Worm (Caenorhabditis elegans) whole organism, early embryonic: Measurements from ENCODE around the gene tat-3.

Experiments
- B0310.2 ChIP-seq: sonication (generic microtip); optimal IDR thresholded peaks from 2 replicates; lab custom pipeline; 2016; ENCODE audit warnings: mild to moderate bottlenecking, missing genetic modification characterization, missing compliant biosample characterization
- F13C5.2 ChIP-seq: sonication (generic microtip); optimal IDR thresholded peaks from 2 replicates; lab custom pipeline; 2017; ENCODE audit warnings: mild to moderate bottlenecking, missing genetic modification characterization, inconsistent platforms, missing compliant biosample characterization
- aly-1 ChIP-seq: sonication (generic microtip); optimal IDR thresholded peaks from 2 replicates; lab custom pipeline; 2016; ENCODE audit warnings: missing genetic modification characterization, missing compliant biosample characterization
- ama-1 ChIP-seq: fragments of 150-350 bp; optimal IDR thresholded peaks from 2 replicates; lab custom pipeline; 2014
- ceh-13 ChIP-seq: fragments of 200-800 bp; sonication (Bioruptor generic); optimal IDR thresholded peaks from 2 replicates; lab custom pipeline; 2018; ENCODE audit warnings: mild to moderate bottlenecking, missing genetic modification characterization, missing compliant biosample characterization
- ceh-36 ChIP-seq: sonication (generic microtip); optimal IDR thresholded peaks from 2 replicates; lab custom pipeline; 2016; ENCODE audit warnings: missing genetic modification characterization, inconsistent platforms, missing compliant biosample characterization
- ets-7 ChIP-seq: sonication (generic microtip); optimal IDR thresholded peaks from 2 replicates; lab custom pipeline; 2016; ENCODE audit warnings: missing genotype, missing genetic modification characterization, missing compliant biosample characterization
- flt-1 ChIP-seq: fragments of 200-800 bp; sonication (Bioruptor generic); IDR thresholded peaks from 2 replicates; pipeline ENCODE4 v1.3.6; 2022; ENCODE audit warnings: missing genetic modification characterization, missing compliant biosample characterization
- hmbx-1 ChIP-seq: sonication (generic microtip); optimal IDR thresholded peaks from 2 replicates; lab custom pipeline; 2016; ENCODE audit warnings: mild to moderate bottlenecking, missing genetic modification characterization, missing compliant biosample characterization
- hmg-4 ChIP-seq: fragments of 200-800 bp; sonication (Bioruptor generic); optimal IDR thresholded peaks from 2 replicates; lab custom pipeline; 2018; ENCODE audit warnings: mild to moderate bottlenecking, missing genetic modification characterization, missing compliant biosample characterization
- hnd-1 ChIP-seq: sonication (generic microtip); optimal IDR thresholded peaks from 2 replicates; lab custom pipeline; 2016; ENCODE audit warnings: missing genetic modification characterization, missing compliant biosample characterization
- pes-1 ChIP-seq: fragments of 200-800 bp; sonication (Bioruptor generic); IDR thresholded peaks from 2 replicates; pipeline ENCODE4 v1.3.6; 2022; ENCODE audit warnings: missing genetic modification reagents, missing genetic modification characterization, missing compliant biosample characterization
- scrt-1 ChIP-seq: fragments of 200-800 bp; sonication (Bioruptor generic); IDR thresholded peaks from 2 replicates; pipeline ENCODE4 v1.3.6; 2022; ENCODE audit warnings: missing genetic modification characterization, missing compliant biosample characterization
- sea-1 ChIP-seq: fragments of 200-800 bp; sonication (Bioruptor generic); conservative IDR thresholded peaks from 2 replicates; pipeline ENCODE4 v1.3.6; 2022; ENCODE audit warnings: missing genetic modification characterization, missing compliant biosample characterization
- tbx-11 ChIP-seq: fragments of 200-800 bp; sonication (Bioruptor generic); IDR thresholded peaks from 2 replicates; pipeline ENCODE4 v1.3.6; 2022; ENCODE audit warnings: missing genetic modification characterization, missing compliant biosample characterization
- tbx-37 ChIP-seq: fragments of 200-800 bp; sonication (Bioruptor generic); conservative IDR thresholded peaks from 2 replicates; pipeline ENCODE4 v1.3.6; 2022; ENCODE audit warnings: missing genetic modification reagents, missing genetic modification characterization, missing compliant biosample characterization
- tra-4 ChIP-seq: sonication (generic microtip); optimal IDR thresholded peaks from 2 replicates; lab custom pipeline; 2017; ENCODE audit warnings: missing genetic modification characterization, missing compliant biosample characterization

tat-3 gene

ce11 chrIII:10739902-10740301 lies 9.4 kb upstream of the tat-3 start:
- peak; percentile 73 for TF ChIP-seq ama-1
- TF ChIP-seq tbx-37 = no peak
- TF ChIP-seq aly-1 = no peak
- peak; percentile 67 for TF ChIP-seq F13C5.2
- TF ChIP-seq ets-7 (tag; lab: Kevin White, UChicago) = no peak
- TF ChIP-seq B0310.2 = peak; percentile 54
- TF ChIP-seq sea-1 = no peak

ce11 chrIII:10739455-10739854 lies 8.9 kb upstream of the tat-3 start, which contains the start of gene smap-1:
Gene smap-1 (minus strand): TSS chrIII:10739792.
- TF ChIP-seq scrt-1 (GFP tag; lab: Robert Waterston, UW) (no peak), tbx-37 (no peak), hmbx-1 (tag; lab: Kevin White, UChicago) (no peak), hnd-1 (tag; lab: Kevin White, UChicago) (no peak), sea-1 (no peak), ets-7 (tag; lab: Kevin White, UChicago) (no peak), F13C5.2 (no peak), tbx-11 (GFP tag; lab: Robert Waterston, UW) (no peak), pes-1 (GFP tag; lab: Robert Waterston, UW) (no peak), ceh-36 (tag; lab: Kevin White, UChicago) (no peak), hmg-4 (GFP tag; lab: Kevin White, UChicago) (no peak), tra-4 (no peak), ceh-13 (no peak), flt-1 (GFP tag; lab: Robert Waterston, UW) (no peak), aly-1 (no peak)

- TF ChIP-seq flt-1 (GFP tag; lab: Robert Waterston, UW) (no peak), hnd-1 (tag; lab: Kevin White, UChicago) (no peak), F13C5.2 (no peak), pes-1 (GFP tag; lab: Robert Waterston, UW) (no peak)
Observed at ce11 chrIII:10738081-10738480, 7.6 kb upstream of the tat-3 start.

ce11 chrIII:10736322-10736985 lies 5.9 kb upstream of the tat-3 start:
- no peak for TF ChIP-seq scrt-1 (GFP tag; lab: Robert Waterston, UW)
- no peak for TF ChIP-seq tbx-37
- TF ChIP-seq aly-1 = no peak
- no peak for TF ChIP-seq hnd-1 (tag; lab: Kevin White, UChicago)
- TF ChIP-seq ceh-36 (tag; lab: Kevin White, UChicago) = no peak
- no peak for TF ChIP-seq hmg-4 (GFP tag; lab: Kevin White, UChicago)
- TF ChIP-seq ama-1 = no peak
- no peak for TF ChIP-seq B0310.2
- no peak for TF ChIP-seq tbx-11 (GFP tag; lab: Robert Waterston, UW)
- no peak for TF ChIP-seq sea-1
- no peak for TF ChIP-seq ceh-13
- no peak for TF ChIP-seq tra-4
- no peak for TF ChIP-seq ets-7 (tag; lab: Kevin White, UChicago)
- TF ChIP-seq hmbx-1 (tag; lab: Kevin White, UChicago) = no peak
- no peak for TF ChIP-seq pes-1 (GFP tag; lab: Robert Waterston, UW)
- TF ChIP-seq flt-1 (GFP tag; lab: Robert Waterston, UW) = no peak

- no peak for TF ChIP-seq tbx-11 (GFP tag; lab: Robert Waterston, UW)
Observed at ce11 chrIII:10734511-10735233, 4.2 kb upstream of the tat-3 start.

- TF ChIP-seq sea-1 (no peak), pes-1 (GFP tag; lab: Robert Waterston, UW) (0 out of 2 replicates have a peak, but pooled peaks have one; percentile 19)
Observed at ce11 chrIII:10733300-10733699, 2.8 kb upstream of the tat-3 start.

- TF ChIP-seq pes-1 (GFP tag; lab: Robert Waterston, UW) (no peak), flt-1 (GFP tag; lab: Robert Waterston, UW) (no peak), B0310.2 (no peak), ets-7 (tag; lab: Kevin White, UChicago) (no peak), tbx-11 (GFP tag; lab: Robert Waterston, UW) (no peak), tra-4 (no peak), hmg-4 (GFP tag; lab: Kevin White, UChicago) (no peak), hnd-1 (tag; lab: Kevin White, UChicago) (no peak), ceh-36 (tag; lab: Kevin White, UChicago) (no peak), sea-1 (no peak), ceh-13 (no peak), hmbx-1 (tag; lab: Kevin White, UChicago) (no peak), ama-1 (no peak), tbx-37 (no peak), F13C5.2 (no peak), scrt-1 (GFP tag; lab: Robert Waterston, UW) (no peak), aly-1 (no peak)
Observed at ce11 chrIII:10721056-10721455, 9.4 kb downstream of the tat-3 start.

ce11 chrIII:10720170-10720569 lies 10.3 kb downstream of the tat-3 start:
- TF ChIP-seq B0310.2 (no peak), flt-1 (GFP tag; lab: Robert Waterston, UW) (0 out of 2 replicates have a peak, but pooled peaks have one; percentile 20), hmg-4 (GFP tag; lab: Kevin White, UChicago) (peak; percentile 6), pes-1 (GFP tag; lab: Robert Waterston, UW) (no peak), F13C5.2 (peak; percentile 40)
